Worm (Caenorhabditis elegans) whole organism, midembryonic: ENCODE measurements around the gene grd-6.

Experiments
- cog-1 ChIP-seq: sonication (generic microtip); optimal IDR thresholded peaks from 2 replicates; lab custom pipeline; 2016; ENCODE audit warnings: missing genetic modification characterization, missing compliant biosample characterization
- med-1 ChIP-seq: sonication (generic microtip); optimal IDR thresholded peaks from 2 replicates; lab custom pipeline; 2017; ENCODE audit warnings: missing genetic modification characterization, mild to moderate bottlenecking, missing compliant biosample characterization, antibody characterized with exemption, missing genetic modification reagents; ENCODE audit not compliant: insufficient read depth
- ztf-23 ChIP-seq: fragments of 200-800 bp; sonication (Bioruptor generic); IDR thresholded peaks from 2 replicates; pipeline ENCODE4 v1.3.6; 2022; ENCODE audit warnings: missing genetic modification reagents, missing genetic modification characterization, missing compliant biosample characterization

ce11 chrV:9260411-9260810 lies 38.7 kb downstream of the grd-6 start:
- TF ChIP-seq cog-1 (tag; lab: Kevin White, UChicago) (no peak), med-1 (GFP tag; lab: Kevin White, UChicago) (no peak), ztf-23 (GFP tag; lab: Robert Waterston, UW) (no peak)
